Worm (Caenorhabditis elegans) whole organism, early embryonic: Measurements from ENCODE around the gene popl-5.

Source experiments
- ama-1 ChIP-seq: fragments of 150-350 bp; optimal IDR thresholded peaks from 2 replicates; lab custom pipeline; 2014
- hnd-1 ChIP-seq: sonication (generic microtip); optimal IDR thresholded peaks from 2 replicates; lab custom pipeline; 2016; ENCODE audit warnings: missing genetic modification characterization, missing compliant biosample characterization
- tbx-37 ChIP-seq: fragments of 200-800 bp; sonication (Bioruptor generic); conservative IDR thresholded peaks from 2 replicates; pipeline ENCODE4 v1.3.6; 2022; ENCODE audit warnings: missing genetic modification reagents, missing genetic modification characterization, missing compliant biosample characterization
- tra-4 ChIP-seq: sonication (generic microtip); optimal IDR thresholded peaks from 2 replicates; lab custom pipeline; 2017; ENCODE audit warnings: missing genetic modification characterization, missing compliant biosample characterization

DNA sequence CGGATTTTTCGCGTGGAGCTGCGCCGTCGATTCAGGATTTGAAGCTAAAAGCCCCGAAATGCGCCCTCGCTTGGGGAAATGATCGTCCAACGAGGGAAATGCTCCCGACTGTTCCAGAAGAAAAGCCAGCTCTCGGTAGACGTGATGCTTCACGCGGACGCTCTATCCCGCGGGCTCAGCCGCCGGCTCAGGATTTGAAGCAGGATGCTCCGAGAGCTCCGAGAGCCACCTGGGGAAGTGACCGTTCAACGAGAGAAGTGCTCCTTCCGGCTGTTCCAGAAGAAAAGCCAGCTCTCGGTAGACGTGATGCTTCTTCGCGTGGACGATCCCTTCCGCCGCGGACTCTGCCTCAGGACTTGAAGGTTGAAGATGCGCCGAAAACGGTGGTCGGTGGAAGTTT is 23.7 kb upstream of the popl-5 start:
- TF ChIP-seq ama-1 (lab: Kevin White, UChicago) (no peak), tbx-37 (GFP tag; lab: Robert Waterston, UW) (no peak), tra-4 (tag; lab: Kevin White, UChicago) (no peak), hnd-1 (tag; lab: Kevin White, UChicago) (no peak)
